Fruit fly (Drosophila melanogaster) whole organism, embryonic: ENCODE results near the gene SCCRO.
A peak's percentile ranks its signal among the peaks of the same experiment; 100 is the strongest.

ENCODE experiments used
- Antp ChIP-seq: fragments of 200-800 bp; sonication (Bioruptor generic); optimal IDR thresholded peaks from 3 replicates; lab custom pipeline; 2016; ENCODE audit warnings: missing biosample characterization, missing genetic modification characterization
- BEAF-32 ChIP-seq: fragments of 200-800 bp; sonication (Bioruptor generic); optimal IDR thresholded peaks from 3 replicates; lab custom pipeline; 2017; ENCODE audit warnings: missing biosample characterization, missing genetic modification characterization, mild to moderate bottlenecking, moderate library complexity, missing genetic modification reagents
- Bgb ChIP-seq: fragments of 200-800 bp; sonication (Bioruptor generic); IDR thresholded peaks from 2 replicates; pipeline ENCODE4 v1.3.6; 2022; ENCODE audit warnings: missing biosample characterization, missing genetic modification characterization; ENCODE audit not compliant: partially characterized antibody
- C15 ChIP-seq: fragments of 200-800 bp; sonication (Bioruptor generic); IDR thresholded peaks from 3 replicates; pipeline ENCODE4 v1.3.6; 2022; ENCODE audit warnings: missing biosample characterization, missing genetic modification characterization
- CG11247 ChIP-seq: fragments of 200-800 bp; sonication (Bioruptor generic); IDR thresholded peaks from 2 replicates; pipeline ENCODE4 v1.3.6; 2022; ENCODE audit warnings: missing biosample characterization, missing genetic modification characterization
- CG12391 ChIP-seq: fragments of 200-800 bp; sonication (Bioruptor generic); optimal IDR thresholded peaks from 3 replicates; lab custom pipeline; 2018; ENCODE audit warnings: missing biosample characterization, mild to moderate bottlenecking, missing genetic modification characterization, moderate library complexity
- CG12769 ChIP-seq: fragments of 200-800 bp; sonication (Bioruptor generic); optimal IDR thresholded peaks from 2 replicates; lab custom pipeline; 2019; ENCODE audit warnings: missing biosample characterization, mild to moderate bottlenecking, missing genetic modification characterization, moderate library complexity
- CG13424 ChIP-seq: fragments of 200-800 bp; sonication (Bioruptor generic); optimal IDR thresholded peaks from 2 replicates; lab custom pipeline; 2019; ENCODE audit warnings: missing biosample characterization, mild to moderate bottlenecking, missing genetic modification characterization, moderate library complexity
- CG13894 ChIP-seq: fragments of 200-800 bp; sonication (Bioruptor generic); optimal IDR thresholded peaks from 3 replicates; lab custom pipeline; 2018; ENCODE audit warnings: missing biosample characterization, mild to moderate bottlenecking, missing genetic modification characterization, moderate library complexity
- CG14667 ChIP-seq: fragments of 200-800 bp; sonication (Bioruptor generic); IDR thresholded peaks from 2 replicates; pipeline ENCODE4 v1.3.6; 2022; ENCODE audit warnings: missing biosample characterization, missing genetic modification characterization
- CG15479 ChIP-seq: fragments of 200-800 bp; sonication (Bioruptor generic); optimal IDR thresholded peaks from 3 replicates; lab custom pipeline; 2019; ENCODE audit warnings: missing biosample characterization, mild to moderate bottlenecking, missing genetic modification characterization, moderate library complexity
- CG1603 ChIP-seq: fragments of 200-800 bp; sonication (Bioruptor generic); optimal IDR thresholded peaks from 2 replicates; lab custom pipeline; 2019; ENCODE audit warnings: missing biosample characterization, mild to moderate bottlenecking, missing genetic modification characterization, moderate library complexity
- CG18764 ChIP-seq: fragments of 200-800 bp; sonication (Bioruptor generic); optimal IDR thresholded peaks from 3 replicates; lab custom pipeline; 2016; ENCODE audit warnings: missing biosample characterization, missing genetic modification characterization
- CG33213 ChIP-seq: fragments of 200-800 bp; sonication (Bioruptor generic); optimal IDR thresholded peaks from 3 replicates; lab custom pipeline; 2016; ENCODE audit warnings: missing biosample characterization, missing genetic modification characterization
- CG3838 ChIP-seq: fragments of 200-800 bp; sonication (Bioruptor generic); optimal IDR thresholded peaks from 3 replicates; lab custom pipeline; 2016; ENCODE audit warnings: missing biosample characterization, missing genetic modification characterization
- CG43689 ChIP-seq: fragments of 200-800 bp; sonication (Bioruptor generic); IDR thresholded peaks from 2 replicates; pipeline ENCODE4 v1.3.6; 2022; ENCODE audit warnings: missing biosample characterization, missing genetic modification characterization
- CG4820 ChIP-seq: fragments of 200-800 bp; sonication (Bioruptor generic); optimal IDR thresholded peaks from 3 replicates; lab custom pipeline; 2016; ENCODE audit warnings: missing biosample characterization, missing genetic modification characterization
- CG5180 ChIP-seq: fragments of 200-800 bp; sonication (Bioruptor generic); optimal IDR thresholded peaks from 3 replicates; lab custom pipeline; 2017; ENCODE audit warnings: missing biosample characterization, missing genetic modification characterization, mild to moderate bottlenecking, moderate library complexity, missing genetic modification reagents
- CG6765 ChIP-seq: fragments of 200-800 bp; sonication (Bioruptor generic); optimal IDR thresholded peaks from 3 replicates; lab custom pipeline; 2017; ENCODE audit warnings: missing biosample characterization, mild to moderate bottlenecking, missing genetic modification characterization
- CG7963 ChIP-seq: fragments of 200-800 bp; sonication (Bioruptor generic); IDR thresholded peaks from 3 replicates; pipeline ENCODE4 v1.3.6; 2022; ENCODE audit warnings: missing biosample characterization, missing genetic modification characterization; ENCODE audit not compliant: partially characterized antibody
- Camta ChIP-seq: fragments of 200-800 bp; sonication (Bioruptor generic); optimal IDR thresholded peaks from 2 replicates; lab custom pipeline; 2016; ENCODE audit warnings: missing biosample characterization, missing genetic modification characterization
- CoRest ChIP-seq: fragments of 200-800 bp; sonication (Bioruptor generic); optimal IDR thresholded peaks from 3 replicates; lab custom pipeline; 2018; ENCODE audit warnings: missing biosample characterization, mild to moderate bottlenecking, missing genetic modification characterization, moderate library complexity
- D ChIP-seq, 2 experiments: fragments of 200-800 bp in 1 of 2; fragments of >200 bp in 1 of 2; sonication (Bioruptor generic) in 1 of 2; optimal IDR thresholded peaks; 2 replicates in 1 of 2; 3 replicates in 1 of 2; lab custom pipeline; 2017; ENCODE audit warnings: mild to moderate bottlenecking in 1 of 2, missing biosample characterization in 1 of 2, missing genetic modification characterization in 1 of 2, missing genetic modification reagents in 1 of 2
- Drgx ChIP-seq: fragments of 200-800 bp; sonication (Bioruptor generic); IDR thresholded peaks from 2 replicates; pipeline ENCODE4 v1.3.6; 2022; ENCODE audit warnings: missing biosample characterization, missing genetic modification characterization
- HLH54F ChIP-seq: fragments of 200-800 bp; sonication (Bioruptor generic); optimal IDR thresholded peaks from 3 replicates; lab custom pipeline; 2016; ENCODE audit warnings: missing biosample characterization, missing genetic modification characterization
- NfI ChIP-seq: fragments of 200-800 bp; sonication (Bioruptor generic); optimal IDR thresholded peaks from 3 replicates; lab custom pipeline; 2018; ENCODE audit warnings: missing biosample characterization, mild to moderate bottlenecking, missing genetic modification characterization, moderate library complexity
- Rfx ChIP-seq: fragments of 200-800 bp; sonication (Bioruptor generic); IDR thresholded peaks from 2 replicates; pipeline ENCODE4 v1.3.6; 2022; ENCODE audit warnings: missing biosample characterization, missing genetic modification characterization
- Sox100B ChIP-seq: fragments of 200-800 bp; sonication (Bioruptor generic); optimal IDR thresholded peaks from 3 replicates; lab custom pipeline; 2018; ENCODE audit warnings: missing biosample characterization, mild to moderate bottlenecking, missing genetic modification characterization
- Spps ChIP-seq: fragments of 200-800 bp; sonication (Bioruptor generic); optimal IDR thresholded peaks from 2 replicates; lab custom pipeline; 2018; ENCODE audit warnings: missing biosample characterization, mild to moderate bottlenecking, missing genetic modification characterization
- YL-1 ChIP-seq: fragments of 200-800 bp; sonication (Bioruptor generic); optimal IDR thresholded peaks from 3 replicates; lab custom pipeline; 2017; ENCODE audit warnings: missing biosample characterization, mild to moderate bottlenecking, missing genetic modification characterization
- ato ChIP-seq: fragments of 200-800 bp; sonication (Bioruptor generic); IDR thresholded peaks from 2 replicates; pipeline ENCODE4 v1.3.6; 2022; ENCODE audit warnings: missing biosample characterization, missing genetic modification characterization; ENCODE audit not compliant: partially characterized antibody
- cg ChIP-seq: fragments of 200-800 bp; sonication (Bioruptor generic); optimal IDR thresholded peaks from 3 replicates; lab custom pipeline; 2019; ENCODE audit warnings: missing biosample characterization, mild to moderate bottlenecking, missing genetic modification characterization, moderate library complexity
- danr ChIP-seq: fragments of 200-800 bp; sonication (Bioruptor generic); IDR thresholded peaks from 2 replicates; pipeline ENCODE4 v1.3.6; 2022; ENCODE audit warnings: missing biosample characterization, missing genetic modification characterization
- ewg ChIP-seq: fragments of 200-800 bp; sonication (Bioruptor generic); optimal IDR thresholded peaks from 3 replicates; lab custom pipeline; 2017; ENCODE audit warnings: mild to moderate bottlenecking, missing biosample characterization, missing genetic modification reagents, missing genetic modification characterization
- grau ChIP-seq: fragments of 200-800 bp; optimal IDR thresholded peaks from 3 replicates; lab custom pipeline; 2019; ENCODE audit warnings: missing biosample characterization, mild to moderate bottlenecking, missing genetic modification characterization, moderate library complexity
- h ChIP-seq: fragments of >200 bp; optimal IDR thresholded peaks from 2 replicates; lab custom pipeline; 2017
- her ChIP-seq: fragments of 200-800 bp; sonication (Bioruptor generic); optimal IDR thresholded peaks from 2 replicates; lab custom pipeline; 2016; ENCODE audit warnings: missing biosample characterization, missing genetic modification characterization
- insv ChIP-seq, 2 experiments: fragments of 200-800 bp; sonication (Bioruptor generic); optimal IDR thresholded peaks; 3 replicates each; lab custom pipeline; 2016 to 2018; ENCODE audit warnings: missing biosample characterization in 2 of 2, missing genetic modification characterization in 2 of 2
- inv ChIP-seq: fragments of 200-800 bp; sonication (Bioruptor generic); IDR thresholded peaks from 2 replicates; pipeline ENCODE4 v1.3.6; 2022; ENCODE audit warnings: missing biosample characterization, missing genetic modification characterization; ENCODE audit not compliant: partially characterized antibody
- jing ChIP-seq: fragments of 200-800 bp; sonication (Bioruptor generic); optimal IDR thresholded peaks from 2 replicates; lab custom pipeline; 2018; ENCODE audit warnings: missing biosample characterization, mild to moderate bottlenecking, missing genetic modification characterization
- knrl ChIP-seq: fragments of 200-800 bp; sonication (Bioruptor generic); IDR thresholded peaks from 3 replicates; pipeline ENCODE4 v1.3.6; 2022; ENCODE audit warnings: missing biosample characterization, missing genetic modification characterization; ENCODE audit not compliant: partially characterized antibody
- luna ChIP-seq: fragments of 200-800 bp; sonication (Bioruptor generic); optimal IDR thresholded peaks from 2 replicates; lab custom pipeline; 2016; ENCODE audit warnings: missing biosample characterization, missing genetic modification characterization
- mam ChIP-seq: fragments of 200-800 bp; sonication (Bioruptor generic); optimal IDR thresholded peaks from 3 replicates; lab custom pipeline; 2016; ENCODE audit warnings: missing biosample characterization, missing genetic modification characterization
- nom ChIP-seq: fragments of 200-800 bp; sonication (Bioruptor generic); optimal IDR thresholded peaks from 2 replicates; lab custom pipeline; 2017; ENCODE audit warnings: missing biosample characterization, missing genetic modification characterization, mild to moderate bottlenecking, moderate library complexity, missing genetic modification reagents
- otp ChIP-seq: fragments of 200-800 bp; sonication (Bioruptor generic); IDR thresholded peaks from 3 replicates; pipeline ENCODE4, ENCODE4 v1.3.6; 2022; ENCODE audit warnings: missing biosample characterization, missing genetic modification characterization
- peb ChIP-seq: fragments of 200-800 bp; sonication (Bioruptor generic); IDR thresholded peaks from 2 replicates; pipeline ENCODE4 v1.3.6; 2022; ENCODE audit warnings: missing biosample characterization, missing genetic modification characterization
- shn ChIP-seq: fragments of 200-800 bp; sonication (Bioruptor generic); optimal IDR thresholded peaks from 3 replicates; lab custom pipeline; 2016; ENCODE audit warnings: missing biosample characterization, missing genetic modification characterization
- toy ChIP-seq: fragments of 200-800 bp; sonication (Bioruptor generic); IDR thresholded peaks from 2 replicates; pipeline ENCODE4 v1.3.6; 2022; ENCODE audit warnings: missing biosample characterization, missing genetic modification characterization
- ttk ChIP-seq: fragments of 200-800 bp; sonication (Bioruptor generic); IDR thresholded peaks from 2 replicates; pipeline ENCODE4 v2.1.2; 2022; ENCODE audit warnings: missing biosample characterization, missing genetic modification characterization
- yki ChIP-seq: fragments of >200 bp; optimal IDR thresholded peaks from 3 replicates; lab custom pipeline; 2018

The SCCRO gene

DNA sequence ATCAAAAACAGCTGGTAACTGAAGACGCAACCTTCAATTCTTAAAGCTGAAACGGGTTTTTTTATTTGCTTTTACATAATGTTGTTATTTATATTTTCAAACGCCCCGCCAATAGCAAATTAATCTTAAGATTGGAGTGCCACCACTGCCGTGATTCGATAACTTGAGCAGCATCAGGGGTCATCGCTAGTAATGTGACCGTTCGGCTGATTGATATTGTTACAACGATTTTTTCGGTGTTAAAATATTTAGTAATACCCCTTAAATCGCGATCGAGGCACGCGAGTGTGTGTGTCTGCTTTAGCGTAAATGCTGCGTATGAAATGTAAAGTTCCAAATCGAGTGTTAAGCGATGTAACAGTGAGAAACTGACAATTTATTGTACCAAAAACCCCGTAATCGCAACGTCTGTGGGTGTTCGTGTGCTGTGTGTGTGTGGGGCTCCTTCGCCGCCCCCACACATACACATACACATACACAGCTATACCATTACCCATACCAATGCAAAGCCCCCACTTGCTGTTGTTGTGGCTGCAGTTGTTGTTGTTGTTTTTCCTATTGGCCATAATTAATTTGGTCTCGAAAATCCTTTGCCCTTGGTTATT, 2.7 kb downstream of the SCCRO start, which contains the start of gene dop (continued):
- TF ChIP-seq NfI (GFP tag; lab: Kevin White, UChicago), result no peak
- TF ChIP-seq YL-1 (GFP tag; lab: Kevin White, UChicago), result peak; percentile 24
- no peak for TF ChIP-seq CG43689 (GFP tag; lab: Robert Waterston, UW)
- no peak for TF ChIP-seq CG15479 (GFP tag; lab: Kevin White, UChicago)
- TF ChIP-seq jing (GFP tag; lab: Kevin White, UChicago), result no peak
- no peak for TF ChIP-seq luna (GFP tag; lab: Kevin White, UChicago)
- TF ChIP-seq nom (GFP tag; lab: Kevin White, UChicago), result no peak
- TF ChIP-seq ato (GFP tag; lab: Robert Waterston, UW), result peak; percentile 55; the same call in 1 of the 2 replicates
- no peak for TF ChIP-seq otp (GFP tag; lab: Robert Waterston, UW)
- peak; percentile 82 for TF ChIP-seq BEAF-32 (GFP tag; lab: Kevin White, UChicago)
- TF ChIP-seq knrl (GFP tag; lab: Robert Waterston, UW), result peak; percentile 73
- TF ChIP-seq shn (GFP tag; lab: Kevin White, UChicago), result peak; percentile 42
- TF ChIP-seq CG4820 (GFP tag; lab: Kevin White, UChicago), result peak; percentile 20
- no peak for TF ChIP-seq Sox100B
- no peak for TF ChIP-seq insv (GFP tag; optimal IDR thresholded peaks at IDR 0.05; lab: Kevin White, UChicago)
- TF ChIP-seq inv (GFP tag; lab: Robert Waterston, UW), result peak; percentile 49; the same call in 1 of the 2 replicates
- TF ChIP-seq CG14667 (GFP tag; lab: Robert Waterston, UW), result no peak
- TF ChIP-seq Rfx, result peak; percentile 46
- TF ChIP-seq Spps, result no peak
- no peak for TF ChIP-seq yki
- TF ChIP-seq her, result peak; percentile 35
- peak; percentile 45 for TF ChIP-seq CG12391 (tag; lab: Kevin White, UChicago)
- no peak; the same call in 2 of the 3 replicates for TF ChIP-seq CG7963 (GFP tag; lab: Robert Waterston, UW)
- peak; percentile 64; the same call in 1 of the 2 replicates for TF ChIP-seq Bgb
- TF ChIP-seq C15 (GFP tag; lab: Robert Waterston, UW), result no peak
- no peak for TF ChIP-seq CG3838 (GFP tag; lab: Kevin White, UChicago)
- no peak for TF ChIP-seq CG6765
- no peak for TF ChIP-seq Drgx
- no peak for TF ChIP-seq danr (GFP tag; lab: Robert Waterston, UW)
- no peak for TF ChIP-seq h
- TF ChIP-seq CG13894, result peak; percentile 9
- peak; percentile 97 for TF ChIP-seq cg
- TF ChIP-seq CG5180, result no peak
- TF ChIP-seq CG11247 (GFP tag; lab: Robert Waterston, UW), result no peak; the same call in 1 of the 2 replicates
- TF ChIP-seq CG33213, result peak; percentile 34
- TF ChIP-seq toy (GFP tag; lab: Robert Waterston, UW), result no peak
- TF ChIP-seq CG13424 (tag; lab: Kevin White, UChicago), result peak; percentile 6
- peak; percentile 31 for TF ChIP-seq Camta (GFP tag; lab: Kevin White, UChicago)
- TF ChIP-seq ewg (GFP tag; lab: Kevin White, UChicago), result no peak
- TF ChIP-seq Antp (GFP tag; lab: Kevin White, UChicago), result peak; percentile 29
- TF ChIP-seq grau (tag; lab: Kevin White, UChicago), result peak; percentile 2
- peak; percentile 33 for TF ChIP-seq CoRest (tag; lab: Kevin White, UChicago)
- peak; percentile 13 for TF ChIP-seq CG18764 (GFP tag; lab: Kevin White, UChicago)
- TF ChIP-seq ttk (GFP tag; lab: Robert Waterston, UW), result no peak
- peak; percentile 31 for TF ChIP-seq HLH54F (GFP tag; lab: Kevin White, UChicago)
- TF ChIP-seq CG12769 (tag; lab: Kevin White, UChicago), result peak; percentile 9
- TF ChIP-seq mam (GFP tag; lab: Kevin White, UChicago), result peak; percentile 45
- no peak for TF ChIP-seq peb
- peak; percentile 62 for TF ChIP-seq CG1603 (tag; lab: Kevin White, UChicago)
- no peak for TF ChIP-seq D (optimal IDR thresholded peaks at IDR 0.05; lab: Kevin White, UChicago)
- TF ChIP-seq D (GFP tag; optimal IDR thresholded peaks at IDR 0.05; lab: Kevin White, UChicago), result no peak
